Worm (Caenorhabditis elegans): Measurements from ENCODE around the gene ssup-72.

The ssup-72 gene

DNA sequence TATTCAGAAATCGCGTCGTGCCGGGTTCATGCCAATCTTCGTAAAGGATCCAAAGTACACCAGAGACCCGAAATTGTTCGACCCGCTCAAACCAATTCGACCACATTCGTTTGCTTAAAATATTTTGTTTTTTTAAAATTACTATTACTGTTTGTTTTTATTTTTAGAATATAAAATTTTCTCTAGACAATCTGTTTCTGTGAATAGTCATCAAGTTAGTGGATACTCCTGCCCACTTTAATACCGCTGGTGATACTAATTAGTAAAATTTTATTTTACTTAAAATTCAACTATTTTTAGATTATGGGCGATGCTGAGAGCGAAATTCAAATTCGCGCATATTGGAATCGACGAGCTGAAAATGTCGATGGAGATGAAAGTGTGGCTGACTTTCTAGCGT, 39.8 kb upstream of the ssup-72 start, which contains the start of gene T14B4.1:
Gene T14B4.1 (plus strand): TSS at position 301 of the 400 bp plus-strand sequence.
- TF ChIP-seq F13H6.1 (tag; optimal IDR thresholded peaks at IDR 0.05) (no peak), nhr-11 (tag; optimal IDR thresholded peaks at IDR 0.05) (no peak), K09A11.1 (tag; optimal IDR thresholded peaks at IDR 0.05; ENCODE audit: insufficient read depth) (no peak), mec-3 (tag; optimal IDR thresholded peaks at IDR 0.05; ENCODE audit: borderline replicate concordance) (no peak), sox-2 (GFP tag; IDR thresholded peaks at IDR 0.05) (no peak), ceh-24 (tag; optimal IDR thresholded peaks at IDR 0.05) (no peak), ceh-18 (tag; optimal IDR thresholded peaks at IDR 0.05) (no peak), che-1 (tag; optimal IDR thresholded peaks at IDR 0.05) (no peak), elt-2 (tag; optimal IDR thresholded peaks at IDR 0.05) (no peak), ceh-34 (tag; optimal IDR thresholded peaks at IDR 0.05) (no peak), hlh-30 (tag; optimal IDR thresholded peaks at IDR 0.05; ENCODE audit: insufficient read depth) (no peak), gmeb-2 (tag; optimal IDR thresholded peaks at IDR 0.05) (no peak), tbx-7 (tag; optimal IDR thresholded peaks at IDR 0.05) (no peak), ets-4 (tag; optimal IDR thresholded peaks at IDR 0.05) (no peak), zip-5 (tag; optimal IDR thresholded peaks at IDR 0.05) (no peak), Y22D7AL.16 (tag; optimal IDR thresholded peaks at IDR 0.05) (no peak), pha-4 (tag; optimal IDR thresholded peaks at IDR 0.05) (no peak), C38D4.7 (GFP tag; optimal IDR thresholded peaks at IDR 0.05) (no peak), ceh-30 (tag; optimal IDR thresholded peaks at IDR 0.05) (no peak)

DNA sequence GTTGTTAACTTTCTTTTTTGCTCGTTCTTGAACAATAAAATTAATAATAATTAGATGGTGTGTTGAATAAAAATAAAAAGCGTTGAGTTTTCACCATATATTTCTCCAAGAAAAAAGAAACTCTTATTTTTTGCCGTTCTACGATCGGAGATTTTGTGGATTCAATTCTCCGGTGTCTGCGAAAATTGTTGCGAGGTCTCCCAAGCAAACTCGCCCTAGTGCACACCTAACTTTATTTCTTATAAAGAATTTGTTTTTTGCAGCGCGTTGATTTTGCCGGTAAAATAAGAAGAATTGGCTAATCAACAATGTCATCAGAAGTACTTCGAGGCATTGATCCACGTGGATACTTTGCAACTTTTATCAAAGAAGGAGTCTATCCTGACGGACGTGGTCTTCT, 35.0 kb upstream of the ssup-72 start, which contains the start of gene exos-8:
Gene exos-8 (plus strand): TSS at position 264 of the 400 bp plus-strand sequence.
- peak; percentile 28 for TF ChIP-seq sox-4 (tag; optimal IDR thresholded peaks at IDR 0.05)
- TF ChIP-seq unc-55 (GFP tag; optimal IDR thresholded peaks at IDR 0.05), result no peak
- TF ChIP-seq Y22D7AL.16 (tag; optimal IDR thresholded peaks at IDR 0.05), result no peak
- TF ChIP-seq ceh-14 (tag; optimal IDR thresholded peaks at IDR 0.05), result peak; percentile 91
- TF ChIP-seq ceh-18 (tag; optimal IDR thresholded peaks at IDR 0.05), result peak; percentile 59
- TF ChIP-seq pqm-1 (tag; optimal IDR thresholded peaks at IDR 0.05), result peak; percentile 56
- peak; percentile 97 for TF ChIP-seq ceh-31 (tag; optimal IDR thresholded peaks at IDR 0.05)
- no peak for TF ChIP-seq fkh-10 (GFP tag; optimal IDR thresholded peaks at IDR 0.05)
- TF ChIP-seq dve-1 (tag; optimal IDR thresholded peaks at IDR 0.05), result no peak
- no peak for TF ChIP-seq nhr-11 (tag; optimal IDR thresholded peaks at IDR 0.05)
- peak; percentile 91 for TF ChIP-seq rnt-1 (tag; optimal IDR thresholded peaks at IDR 0.05)
- no peak for TF ChIP-seq pha-4 (tag; optimal IDR thresholded peaks at IDR 0.05)
- TF ChIP-seq unc-42 (tag; optimal IDR thresholded peaks at IDR 0.05), result peak; percentile 85
- peak; percentile 77 for TF ChIP-seq F13H6.1 (tag; optimal IDR thresholded peaks at IDR 0.05)
- TF ChIP-seq ceh-45 (GFP tag; IDR thresholded peaks at IDR 0.05), result no peak
- TF ChIP-seq nhr-232 (tag; optimal IDR thresholded peaks at IDR 0.05), result no peak
- no peak for TF ChIP-seq odd-2 (tag; optimal IDR thresholded peaks at IDR 0.05)
- TF ChIP-seq ttx-3 (tag; optimal IDR thresholded peaks at IDR 0.05), result peak; percentile 49
- TF ChIP-seq syd-9 (tag; optimal IDR thresholded peaks at IDR 0.05), result peak; percentile 49
- peak; percentile 59 for TF ChIP-seq fkh-6 (tag; optimal IDR thresholded peaks at IDR 0.05)
- TF ChIP-seq unc-3 (GFP tag; conservative IDR thresholded peaks at IDR 0.05), result no peak
- peak; percentile 64 for TF ChIP-seq unc-3 (tag; optimal IDR thresholded peaks at IDR 0.05)
- TF ChIP-seq elt-2 (tag; optimal IDR thresholded peaks at IDR 0.05), result no peak
- TF ChIP-seq dmd-4 (tag; optimal IDR thresholded peaks at IDR 0.05; ENCODE audit: borderline replicate concordance), result peak; percentile 72
- TF ChIP-seq ama-1 (optimal IDR thresholded peaks at IDR 0.05), result no peak
- TF ChIP-seq nfya-1 (tag; optimal IDR thresholded peaks at IDR 0.05), result peak; percentile 1
- peak; percentile 72 for TF ChIP-seq ceh-34 (tag; optimal IDR thresholded peaks at IDR 0.05)
- no peak for TF ChIP-seq ceh-24 (tag; optimal IDR thresholded peaks at IDR 0.05)
- peak; percentile 91 for TF ChIP-seq zip-5 (tag; optimal IDR thresholded peaks at IDR 0.05)
- TF ChIP-seq pha-2 (tag; optimal IDR thresholded peaks at IDR 0.05), result no peak
- TF ChIP-seq ceh-6 (GFP tag; optimal IDR thresholded peaks at IDR 0.05), result no peak
- no peak for TF ChIP-seq hlh-30 (tag; optimal IDR thresholded peaks at IDR 0.05; ENCODE audit: insufficient read depth)
- peak; percentile 39 for TF ChIP-seq hlh-6 (tag; optimal IDR thresholded peaks at IDR 0.05)
- no peak for TF ChIP-seq ceh-48 (tag; optimal IDR thresholded peaks at IDR 0.05)
- no peak for TF ChIP-seq ceh-9 (tag; optimal IDR thresholded peaks at IDR 0.05)
- no peak for TF ChIP-seq K02D7.2 (tag; optimal IDR thresholded peaks at IDR 0.05)
- TF ChIP-seq pros-1 (tag; optimal IDR thresholded peaks at IDR 0.05), result no peak
- peak; percentile 67 for TF ChIP-seq ceh-19 (GFP tag; optimal IDR thresholded peaks at IDR 0.05)
- peak; percentile 96 for TF ChIP-seq tbx-2 (tag; optimal IDR thresholded peaks at IDR 0.05)
- no peak for TF ChIP-seq npax-4 (tag; optimal IDR thresholded peaks at IDR 0.05)
- TF ChIP-seq C38D4.7 (GFP tag; optimal IDR thresholded peaks at IDR 0.05), result no peak
- no peak for TF ChIP-seq ceh-22 (tag; optimal IDR thresholded peaks at IDR 0.05)
- peak; percentile 49 for TF ChIP-seq unc-86 (tag; optimal IDR thresholded peaks at IDR 0.05)
